Fruit fly (Drosophila melanogaster) whole organism, embryonic: ENCODE measurements around the gene CG31997.

ENCODE experiments used
- Atf-2 ChIP-seq: fragments of 200-800 bp; sonication (Bioruptor generic); optimal IDR thresholded peaks from 2 replicates; lab custom pipeline; 2016; ENCODE audit warnings: missing biosample characterization, missing genetic modification characterization
- BEAF-32 ChIP-seq: fragments of 200-800 bp; sonication (Bioruptor generic); optimal IDR thresholded peaks from 3 replicates; lab custom pipeline; 2017; ENCODE audit warnings: missing biosample characterization, missing genetic modification characterization, mild to moderate bottlenecking, moderate library complexity, missing genetic modification reagents
- CG1024 ChIP-seq: fragments of 200-800 bp; sonication (Bioruptor generic); IDR thresholded peaks from 2 replicates; pipeline ENCODE4 v1.3.6; 2022; ENCODE audit warnings: missing biosample characterization, missing genetic modification characterization
- CG11723 ChIP-seq: fragments of 200-800 bp; sonication (Bioruptor generic); optimal IDR thresholded peaks from 2 replicates; lab custom pipeline; 2017; ENCODE audit warnings: missing biosample characterization, mild to moderate bottlenecking, missing genetic modification characterization
- CG13296 ChIP-seq: fragments of 200-800 bp; sonication (Bioruptor generic); optimal IDR thresholded peaks from 3 replicates; lab custom pipeline; 2018; ENCODE audit warnings: missing biosample characterization, mild to moderate bottlenecking, missing genetic modification characterization
- CG1603 ChIP-seq: fragments of 200-800 bp; sonication (Bioruptor generic); optimal IDR thresholded peaks from 2 replicates; lab custom pipeline; 2019; ENCODE audit warnings: missing biosample characterization, mild to moderate bottlenecking, missing genetic modification characterization, moderate library complexity
- CG17612 ChIP-seq: fragments of 200-800 bp; sonication (Bioruptor generic); IDR thresholded peaks from 2 replicates; pipeline ENCODE4 v1.3.6; 2022; ENCODE audit warnings: missing biosample characterization, missing genetic modification characterization
- CG17802 ChIP-seq: fragments of 200-800 bp; sonication (Bioruptor generic); optimal IDR thresholded peaks from 2 replicates; lab custom pipeline; 2018; ENCODE audit warnings: missing biosample characterization, mild to moderate bottlenecking, missing genetic modification characterization, moderate library complexity
- CG2120 ChIP-seq: fragments of 200-800 bp; sonication (Bioruptor generic); optimal IDR thresholded peaks from 3 replicates; lab custom pipeline; 2016; ENCODE audit warnings: missing biosample characterization, missing genetic modification characterization
- CG30020 ChIP-seq: fragments of 200-800 bp; optimal IDR thresholded peaks from 2 replicates; lab custom pipeline; 2019; ENCODE audit warnings: missing biosample characterization, mild to moderate bottlenecking, missing genetic modification characterization, moderate library complexity
- CG30403 ChIP-seq: fragments of 200-800 bp; sonication (Bioruptor generic); optimal IDR thresholded peaks from 3 replicates; lab custom pipeline; 2016; ENCODE audit warnings: missing biosample characterization, missing genetic modification characterization
- CG3163 ChIP-seq: fragments of 200-800 bp; sonication (Bioruptor generic); optimal IDR thresholded peaks from 3 replicates; lab custom pipeline; 2016; ENCODE audit warnings: missing biosample characterization, missing genetic modification characterization
- CG32772 ChIP-seq: fragments of 200-800 bp; sonication (Bioruptor generic); IDR thresholded peaks from 2 replicates; pipeline ENCODE4 v1.3.6; 2022; ENCODE audit warnings: missing biosample characterization, missing genetic modification characterization
- CG34376 ChIP-seq: fragments of 200-800 bp; sonication (Bioruptor generic); optimal IDR thresholded peaks from 2 replicates; lab custom pipeline; 2018; ENCODE audit warnings: missing biosample characterization, mild to moderate bottlenecking, missing genetic modification characterization
- CG43689 ChIP-seq: fragments of 200-800 bp; sonication (Bioruptor generic); IDR thresholded peaks from 2 replicates; pipeline ENCODE4 v1.3.6; 2022; ENCODE audit warnings: missing biosample characterization, missing genetic modification characterization
- CG7357 ChIP-seq: fragments of 200-800 bp; sonication (Bioruptor generic); IDR thresholded peaks from 3 replicates; pipeline ENCODE4 v1.3.6; 2022; ENCODE audit warnings: missing biosample characterization, missing genetic modification characterization
- CG9727 ChIP-seq: fragments of 200-800 bp; sonication (Bioruptor generic); optimal IDR thresholded peaks from 3 replicates; lab custom pipeline; 2017; ENCODE audit warnings: missing biosample characterization, mild to moderate bottlenecking, missing genetic modification characterization
- D19A ChIP-seq: fragments of 200-800 bp; optimal IDR thresholded peaks from 3 replicates; lab custom pipeline; 2019; ENCODE audit warnings: missing biosample characterization, mild to moderate bottlenecking, missing genetic modification characterization, moderate library complexity
- Eip74EF ChIP-seq, 2 experiments: fragments of 200-800 bp in 1 of 2; fragments of >200 bp in 1 of 2; sonication (Bioruptor generic) in 1 of 2; optimal IDR thresholded peaks; 2 replicates each; lab custom pipeline; 2017 to 2019; ENCODE audit warnings: missing biosample characterization in 2 of 2, missing genetic modification characterization in 2 of 2, mild to moderate bottlenecking in 1 of 2, moderate library complexity in 1 of 2
- Ets65A ChIP-seq: fragments of 200-800 bp; sonication (Bioruptor generic); peaks from one replicate; lab custom pipeline; 2016; ENCODE audit warnings: missing biosample characterization, missing genetic modification characterization
- Ets97D ChIP-seq: fragments of 200-800 bp; sonication (Bioruptor generic); optimal IDR thresholded peaks from 3 replicates; lab custom pipeline; 2016; ENCODE audit warnings: missing biosample characterization, missing genetic modification characterization
- Med ChIP-seq: fragments of 200-800 bp; sonication (Bioruptor generic); peaks from one replicate; lab custom pipeline; 2016; ENCODE audit warnings: missing biosample characterization, missing genetic modification characterization, mild to moderate bottlenecking, inconsistent platforms, moderate library complexity
- Mes4 ChIP-seq: fragments of 200-800 bp; sonication (Bioruptor generic); optimal IDR thresholded peaks from 2 replicates; lab custom pipeline; 2016; ENCODE audit warnings: missing biosample characterization, missing genetic modification characterization
- Nf-YB ChIP-seq: fragments of 200-800 bp; sonication (Bioruptor generic); optimal IDR thresholded peaks from 3 replicates; lab custom pipeline; 2019; ENCODE audit warnings: missing biosample characterization, mild to moderate bottlenecking, missing genetic modification characterization, moderate library complexity
- Sry-δ ChIP-seq: fragments of 200-800 bp; sonication (Bioruptor generic); optimal IDR thresholded peaks from 2 replicates; lab custom pipeline; 2016; ENCODE audit warnings: missing biosample characterization, missing genetic modification characterization
- cg ChIP-seq: fragments of 200-800 bp; sonication (Bioruptor generic); optimal IDR thresholded peaks from 3 replicates; lab custom pipeline; 2019; ENCODE audit warnings: missing biosample characterization, mild to moderate bottlenecking, missing genetic modification characterization, moderate library complexity
- chif ChIP-seq, 2 experiments: fragments of 200-800 bp; sonication (Bioruptor generic); optimal IDR thresholded peaks; 3 replicates each; lab custom pipeline; 2016; ENCODE audit warnings: missing biosample characterization in 2 of 2, missing genetic modification characterization in 2 of 2
- eve ChIP-seq, 2 experiments: fragments of >200 bp; optimal IDR thresholded peaks; 2 replicates each; lab custom pipeline; 2017; ENCODE audit warnings: missing biosample characterization in 2 of 2, missing genetic modification characterization in 2 of 2
- gem ChIP-seq: fragments of 200-800 bp; sonication (Bioruptor generic); optimal IDR thresholded peaks from 2 replicates; lab custom pipeline; 2019; ENCODE audit warnings: missing biosample characterization, mild to moderate bottlenecking, missing genetic modification characterization, moderate library complexity
- kay ChIP-seq: fragments of 200-800 bp; sonication (Bioruptor generic); optimal IDR thresholded peaks from 2 replicates; lab custom pipeline; 2016; ENCODE audit warnings: missing biosample characterization, missing genetic modification characterization
- pfk ChIP-seq: fragments of 200-800 bp; sonication (Bioruptor generic); optimal IDR thresholded peaks from 2 replicates; lab custom pipeline; 2018; ENCODE audit warnings: missing biosample characterization, mild to moderate bottlenecking, missing genetic modification characterization, moderate library complexity
- phol ChIP-seq: fragments of 200-800 bp; sonication (Bioruptor generic); optimal IDR thresholded peaks from 3 replicates; lab custom pipeline; 2018; ENCODE audit warnings: missing biosample characterization, mild to moderate bottlenecking, missing genetic modification characterization, moderate library complexity
- pros ChIP-seq: fragments of 200-800 bp; sonication (Bioruptor generic); optimal IDR thresholded peaks from 3 replicates; lab custom pipeline; 2019; ENCODE audit warnings: missing biosample characterization, mild to moderate bottlenecking, missing genetic modification characterization, moderate library complexity
- pzg ChIP-seq: fragments of 200-800 bp; sonication (Bioruptor generic); optimal IDR thresholded peaks from 3 replicates; lab custom pipeline; 2018; ENCODE audit warnings: missing biosample characterization, mild to moderate bottlenecking, missing genetic modification characterization, moderate library complexity
- row ChIP-seq: fragments of 200-800 bp; sonication (Bioruptor generic); IDR thresholded peaks from 3 replicates; pipeline ENCODE4 v1.3.6; 2022; ENCODE audit warnings: missing biosample characterization, missing genetic modification characterization
- sens ChIP-seq: fragments of 200-800 bp; sonication (Bioruptor generic); peaks from one replicate; lab custom pipeline; 2016; ENCODE audit warnings: missing biosample characterization, missing genetic modification characterization
- seq ChIP-seq: fragments of 200-800 bp; sonication (Bioruptor generic); IDR thresholded peaks from 2 replicates; pipeline ENCODE4 v1.3.6; 2022; ENCODE audit warnings: missing biosample characterization, missing genetic modification characterization
- ssp ChIP-seq: fragments of 200-800 bp; sonication (Bioruptor generic); IDR thresholded peaks from 2 replicates; pipeline ENCODE4 v1.3.6; 2022; ENCODE audit warnings: missing biosample characterization, missing genetic modification characterization

CG31997 gene

dm6 chr4:180780-181179 is 24.9 kb upstream of the CG31997 start:
- TF ChIP-seq Mes4 (GFP tag; lab: Kevin White, UChicago), result peak; percentile 18
- TF ChIP-seq Sry-δ (GFP tag; lab: Kevin White, UChicago), result peak; percentile 7
- peak; percentile 1 for TF ChIP-seq cg (GFP tag; lab: Kevin White, UChicago)
- 0 out of 2 replicates have a peak, but pooled peaks have one; percentile 8 for TF ChIP-seq seq (GFP tag; lab: Robert Waterston, UW)
- TF ChIP-seq Med (GFP tag; lab: Kevin White, UChicago), result peak; percentile 80
- TF ChIP-seq eve (GFP tag; optimal IDR thresholded peaks at IDR 0.05; lab: Kevin White, UChicago), result peak in 1 of 2 experiments; percentile 21
- TF ChIP-seq Atf-2 (GFP tag; lab: Kevin White, UChicago), result no peak
- no peak for TF ChIP-seq CG32772 (GFP tag; lab: Robert Waterston, UW)
- no peak for TF ChIP-seq CG17612 (GFP tag; lab: Robert Waterston, UW)
- peak; percentile 47 for TF ChIP-seq pfk (GFP tag; lab: Kevin White, UChicago)
- TF ChIP-seq CG34376 (GFP tag; lab: Kevin White, UChicago), result peak; percentile 1
- TF ChIP-seq Ets97D (GFP tag; lab: Kevin White, UChicago), result peak; percentile 33
- TF ChIP-seq row (GFP tag; lab: Robert Waterston, UW), result peak; percentile 55; the same call in 2 of the 3 replicates
- peak; percentile 92 for TF ChIP-seq CG17802 (tag; lab: Kevin White, UChicago)
- peak; percentile 5 for TF ChIP-seq gem (tag; lab: Kevin White, UChicago)
- TF ChIP-seq sens (GFP tag; lab: Kevin White, UChicago), result peak; percentile 85
- TF ChIP-seq BEAF-32 (GFP tag; lab: Kevin White, UChicago), result peak; percentile 32
- peak; percentile 3 for TF ChIP-seq CG2120 (GFP tag; lab: Kevin White, UChicago)
- no peak for TF ChIP-seq CG9727
- TF ChIP-seq CG1024, result peak; percentile 84
- peak; percentile 7 for TF ChIP-seq kay (GFP tag; lab: Kevin White, UChicago)
- TF ChIP-seq chif (GFP tag; optimal IDR thresholded peaks at IDR 0.05; lab: Kevin White, UChicago), result no peak
- peak; percentile 59 for TF ChIP-seq CG1603 (tag; lab: Kevin White, UChicago)
- peak in 1 of 2 experiments; percentile 16 for TF ChIP-seq Eip74EF (GFP tag; optimal IDR thresholded peaks at IDR 0.05; lab: Kevin White, UChicago)
- TF ChIP-seq CG3163 (GFP tag; lab: Kevin White, UChicago), result no peak
- no peak for TF ChIP-seq CG30403 (GFP tag; lab: Kevin White, UChicago)
- TF ChIP-seq ssp, result peak; percentile 90
- TF ChIP-seq Ets65A (GFP tag; lab: Kevin White, UChicago), result peak; percentile 93
- TF ChIP-seq CG7357 (GFP tag; lab: Robert Waterston, UW), result peak; percentile 90
- TF ChIP-seq CG30020 (tag; lab: Kevin White, UChicago), result peak; percentile 95
- peak; percentile 25 for TF ChIP-seq phol (tag; lab: Kevin White, UChicago)
- no peak for TF ChIP-seq CG43689
- no peak for TF ChIP-seq pros (GFP tag; lab: Kevin White, UChicago)
- peak; percentile 15 for TF ChIP-seq pzg
- TF ChIP-seq CG11723 (GFP tag; lab: Kevin White, UChicago), result peak; percentile 73
- peak; percentile 0 for TF ChIP-seq CG13296 (GFP tag; lab: Kevin White, UChicago)
- TF ChIP-seq, all 482 proteins: peak for 27

dm6 chr4:179920-180261 is 24.0 kb upstream of the CG31997 start:
- TF ChIP-seq CG17802 (tag; lab: Kevin White, UChicago) (peak; percentile 86), sens (GFP tag; lab: Kevin White, UChicago) (peak; percentile 20), CG7357 (GFP tag; lab: Robert Waterston, UW) (peak; percentile 9; the same call in 1 of the 3 replicates), CG30020 (tag; lab: Kevin White, UChicago) (peak; percentile 84), Nf-YB (no peak), D19A (peak; percentile 14)
